Worm (Caenorhabditis elegans) whole organism, late embryonic: ENCODE measurements around the gene clec-84.

Experiments used
- C08G9.2 ChIP-seq: sonication (generic microtip); optimal IDR thresholded peaks from 2 replicates; lab custom pipeline; 2016; ENCODE audit warnings: mild to moderate bottlenecking, missing genetic modification characterization, moderate library complexity, missing compliant biosample characterization
- C38D4.7 ChIP-seq: fragments of 200-800 bp; sonication (Bioruptor generic); optimal IDR thresholded peaks from 2 replicates; lab custom pipeline; 2018; ENCODE audit warnings: mild to moderate bottlenecking, missing genetic modification characterization, moderate library complexity, missing compliant biosample characterization
- K09A11.1 ChIP-seq: sonication (generic microtip); optimal IDR thresholded peaks from 2 replicates; lab custom pipeline; 2017; ENCODE audit warnings: antibody characterized with exemption, mild to moderate bottlenecking, missing genetic modification characterization, missing compliant biosample characterization; ENCODE audit not compliant: insufficient read depth
- Y22D7AL.16 ChIP-seq: sonication (generic microtip); optimal IDR thresholded peaks from 2 replicates; lab custom pipeline; 2016; ENCODE audit warnings: missing genetic modification characterization, missing compliant biosample characterization
- ahr-1 ChIP-seq: sonication (generic microtip); optimal IDR thresholded peaks from 2 replicates; lab custom pipeline; 2016; ENCODE audit warnings: missing genetic modification characterization, missing compliant biosample characterization
- ceh-2 ChIP-seq: sonication (generic microtip); optimal IDR thresholded peaks from 2 replicates; lab custom pipeline; 2016; ENCODE audit warnings: missing genotype, missing genetic modification characterization, missing compliant biosample characterization
- ceh-22 ChIP-seq: sonication (generic microtip); optimal IDR thresholded peaks from 2 replicates; lab custom pipeline; 2017; ENCODE audit warnings: missing biosample characterization, missing genetic modification characterization
- ceh-24 ChIP-seq: sonication (generic microtip); optimal IDR thresholded peaks from 2 replicates; lab custom pipeline; 2016; ENCODE audit warnings: mild to moderate bottlenecking, missing genetic modification characterization, missing compliant biosample characterization
- ceh-34 ChIP-seq: sonication (generic microtip); optimal IDR thresholded peaks from 2 replicates; lab custom pipeline; 2016; ENCODE audit warnings: mild to moderate bottlenecking, missing genetic modification characterization, missing compliant biosample characterization
- ceh-45 ChIP-seq: fragments of 200-800 bp; sonication (Bioruptor generic); IDR thresholded peaks from 2 replicates; pipeline ENCODE4 v1.3.6; 2022; ENCODE audit warnings: missing genetic modification reagents, missing genetic modification characterization, missing compliant biosample characterization
- ceh-48 ChIP-seq: sonication (generic microtip); optimal IDR thresholded peaks from 2 replicates; lab custom pipeline; 2016; ENCODE audit warnings: missing genetic modification characterization, inconsistent platforms, missing compliant biosample characterization
- dmd-4 ChIP-seq: sonication (generic microtip); optimal IDR thresholded peaks from 2 replicates; lab custom pipeline; 2016; ENCODE audit warnings: borderline replicate concordance, missing genetic modification characterization, missing compliant biosample characterization
- elt-2 ChIP-seq: sonication (generic microtip); optimal IDR thresholded peaks from 2 replicates; lab custom pipeline; 2016; ENCODE audit warnings: missing genetic modification reagents, missing genetic modification characterization, missing compliant biosample characterization
- ets-4 ChIP-seq: sonication (generic microtip); optimal IDR thresholded peaks from 2 replicates; lab custom pipeline; 2016; ENCODE audit warnings: missing genetic modification characterization, missing compliant biosample characterization
- fkh-10 ChIP-seq: fragments of 150-350 bp; optimal IDR thresholded peaks from 2 replicates; lab custom pipeline; 2014; ENCODE audit warnings: missing biosample characterization, missing genetic modification reagents, missing genetic modification characterization
- hlh-15 ChIP-seq: sonication (generic microtip); optimal IDR thresholded peaks from 2 replicates; lab custom pipeline; 2016; ENCODE audit warnings: missing genetic modification characterization, missing compliant biosample characterization
- lim-6 ChIP-seq: sonication (generic microtip); optimal IDR thresholded peaks from 2 replicates; lab custom pipeline; 2016; ENCODE audit warnings: missing genetic modification characterization, missing compliant biosample characterization
- mec-3 ChIP-seq: sonication (generic microtip); optimal IDR thresholded peaks from 2 replicates; lab custom pipeline; 2016; ENCODE audit warnings: borderline replicate concordance, missing genetic modification characterization, missing compliant biosample characterization
- nfya-1 ChIP-seq: sonication (generic microtip); optimal IDR thresholded peaks from 2 replicates; lab custom pipeline; 2017; ENCODE audit warnings: missing genetic modification characterization, mild to moderate bottlenecking, missing compliant biosample characterization, antibody characterized with exemption, moderate library complexity
- nhr-11 ChIP-seq: fragments of 150-350 bp; optimal IDR thresholded peaks from 2 replicates; lab custom pipeline; 2014; ENCODE audit warnings: missing biosample characterization, missing genetic modification characterization
- npax-4 ChIP-seq: sonication (generic microtip); optimal IDR thresholded peaks from 2 replicates; lab custom pipeline; 2016; ENCODE audit warnings: missing genetic modification characterization, missing compliant biosample characterization
- odd-2 ChIP-seq: sonication (generic microtip); optimal IDR thresholded peaks from 2 replicates; lab custom pipeline; 2017; ENCODE audit warnings: antibody characterized with exemption, mild to moderate bottlenecking, missing genetic modification characterization, missing compliant biosample characterization
- pag-3 ChIP-seq: sonication (generic microtip); optimal IDR thresholded peaks from 2 replicates; lab custom pipeline; 2016; ENCODE audit warnings: missing compliant biosample characterization, missing genetic modification characterization, borderline replicate concordance
- pax-1 ChIP-seq: fragments of 150-350 bp; optimal IDR thresholded peaks from 2 replicates; lab custom pipeline; 2014; ENCODE audit warnings: missing biosample characterization, missing genetic modification characterization
- pqm-1 ChIP-seq: sonication (generic microtip); optimal IDR thresholded peaks from 2 replicates; lab custom pipeline; 2016; ENCODE audit warnings: missing genetic modification characterization, missing compliant biosample characterization
- pros-1 ChIP-seq: fragments of 150-350 bp; optimal IDR thresholded peaks from 2 replicates; lab custom pipeline; 2014; ENCODE audit warnings: missing biosample characterization, missing genetic modification reagents, missing genetic modification characterization
- ref-2 ChIP-seq: sonication (generic microtip); optimal IDR thresholded peaks from 2 replicates; lab custom pipeline; 2016; ENCODE audit warnings: missing genetic modification characterization, missing compliant biosample characterization
- rnt-1 ChIP-seq: sonication (generic microtip); optimal IDR thresholded peaks from 2 replicates; lab custom pipeline; 2016; ENCODE audit warnings: missing genetic modification characterization, missing compliant biosample characterization
- sdc-2 ChIP-seq: sonication (generic microtip); optimal IDR thresholded peaks from 2 replicates; lab custom pipeline; 2016; ENCODE audit warnings: missing genotype, missing genetic modification characterization, missing compliant biosample characterization
- syd-9 ChIP-seq: sonication (generic microtip); optimal IDR thresholded peaks from 2 replicates; lab custom pipeline; 2016; ENCODE audit warnings: mild to moderate bottlenecking, missing genetic modification characterization, moderate library complexity, missing compliant biosample characterization
- ttx-3 ChIP-seq: sonication (generic microtip); optimal IDR thresholded peaks from 2 replicates; lab custom pipeline; 2016; ENCODE audit warnings: missing genetic modification reagents, missing genetic modification characterization, missing compliant biosample characterization
- unc-3 ChIP-seq, 2 experiments: fragments of 200-800 bp in 1 of 2; sonication (Bioruptor generic) in 1 of 2; sonication (generic microtip) in 1 of 2; conservative IDR thresholded peaks in 1 of 2; optimal IDR thresholded peaks in 1 of 2; 2 replicates each; pipeline versions ENCODE4 v1.3.6 to Lab custom; 2016 to 2022; ENCODE audit warnings: missing compliant biosample characterization in 2 of 2, missing genetic modification characterization in 2 of 2, missing genetic modification reagents in 1 of 2
- unc-42 ChIP-seq: sonication (generic microtip); optimal IDR thresholded peaks from 2 replicates; lab custom pipeline; 2016; ENCODE audit warnings: missing genotype, missing genetic modification characterization, missing compliant biosample characterization
- unc-86 ChIP-seq: sonication (generic microtip); optimal IDR thresholded peaks from 2 replicates; lab custom pipeline; 2016; ENCODE audit warnings: missing genetic modification characterization, missing compliant biosample characterization

Gene clec-84

DNA sequence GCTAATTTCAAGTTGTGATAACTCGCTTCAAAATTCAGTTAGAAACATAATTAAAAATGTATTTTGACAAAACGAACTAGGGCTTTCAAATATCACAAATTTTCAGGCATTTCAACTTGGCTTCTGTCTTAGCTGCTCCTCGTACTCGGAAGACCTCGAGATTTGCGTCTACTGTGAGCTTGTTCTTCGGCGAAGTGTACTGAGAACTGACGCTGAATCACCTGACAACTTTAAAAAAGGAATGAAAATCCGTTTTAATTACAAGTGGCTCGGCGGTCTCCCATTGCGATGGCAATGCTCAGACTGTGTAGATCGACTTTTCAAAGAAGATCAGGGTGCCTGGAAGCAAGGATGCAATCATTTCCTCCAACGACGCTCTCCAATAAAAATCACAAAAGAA is 8.3 kb downstream of the clec-84 start, which contains the start of gene clec-85:
Gene clec-85, plus strand, starts transcription at position 301 of the 400 bp plus-strand sequence.
- TF ChIP-seq syd-9 (no peak), rnt-1 (tag; lab: Kevin White, UChicago) (no peak), mec-3 (tag; lab: Kevin White, UChicago) (no peak), lim-6 (tag; lab: Kevin White, UChicago) (no peak), hlh-15 (no peak), C38D4.7 (no peak), dmd-4 (tag; lab: Kevin White, UChicago) (no peak), ceh-2 (no peak)

DNA sequence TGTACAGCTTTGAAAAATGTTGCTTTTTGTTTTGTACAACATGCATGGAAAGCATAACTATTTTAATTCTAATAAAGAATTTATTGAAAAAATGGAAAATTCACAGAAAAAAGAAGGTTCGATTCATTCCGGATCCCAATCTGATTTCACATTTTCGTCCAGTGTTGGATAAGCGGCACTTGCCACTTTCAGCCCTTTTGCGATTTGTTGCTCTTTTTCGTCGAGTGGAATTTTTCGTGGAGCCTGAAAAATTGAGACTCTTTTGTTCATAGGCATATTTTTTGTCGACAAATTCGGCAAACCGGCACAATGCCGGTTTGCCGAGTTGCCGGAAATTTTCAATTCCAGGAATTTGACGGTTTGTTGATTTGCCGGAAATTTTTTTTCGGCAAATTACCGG is 9.4 kb downstream of the clec-84 start:
- TF ChIP-seq pax-1 (no peak), elt-2 (tag; lab: Kevin White, UChicago) (no peak), ceh-24 (no peak), K09A11.1 (tag; lab: Kevin White, UChicago) (no peak), ahr-1 (tag; lab: Kevin White, UChicago) (no peak), lim-6 (tag; lab: Kevin White, UChicago) (no peak), ttx-3 (tag; lab: Kevin White, UChicago) (no peak)

DNA sequence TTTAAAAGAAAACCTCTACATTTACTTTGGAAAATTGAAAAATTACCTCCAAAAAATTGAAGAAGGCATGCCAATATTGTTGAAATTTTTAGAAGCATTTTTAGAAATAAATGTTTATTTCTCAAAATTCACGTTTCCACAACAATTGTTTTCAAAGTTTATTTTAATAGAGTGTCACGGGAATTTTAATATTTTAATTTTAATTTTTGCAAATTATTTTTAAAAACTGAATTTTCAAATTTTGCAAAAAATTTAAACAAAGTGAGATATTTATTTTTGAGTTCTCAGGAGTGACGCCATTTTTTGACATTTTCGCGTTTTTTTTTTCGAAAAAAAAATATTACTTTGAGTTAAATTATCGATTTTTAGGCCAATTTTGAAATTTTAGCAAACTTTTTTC is 10.9 kb downstream of the clec-84 start, which contains the start of gene Y54G2A.49:
Gene Y54G2A.49, minus strand, starts transcription at position 101 of the 400 bp plus-strand sequence.
- TF ChIP-seq fkh-10 (GFP tag; lab: Kevin White, UChicago) = no peak
- no peak for TF ChIP-seq ceh-45 (GFP tag; lab: Robert Waterston, UW)
- no peak for TF ChIP-seq nhr-11 (tag; lab: Kevin White, UChicago)
- no peak for TF ChIP-seq unc-86 (tag; lab: Kevin White, UChicago)
- TF ChIP-seq unc-3 (GFP tag; conservative IDR thresholded peaks at IDR 0.05; lab: Robert Waterston, UW) = no peak
- TF ChIP-seq unc-3 (tag; optimal IDR thresholded peaks at IDR 0.05; lab: Kevin White, UChicago) = no peak
- no peak for TF ChIP-seq odd-2 (tag; lab: Kevin White, UChicago)
- no peak for TF ChIP-seq lim-6 (tag; lab: Kevin White, UChicago)
- no peak for TF ChIP-seq rnt-1 (tag; lab: Kevin White, UChicago)
- TF ChIP-seq sdc-2 (tag; lab: Kevin White, UChicago) = no peak
- no peak for TF ChIP-seq syd-9
- TF ChIP-seq pag-3 (tag; lab: Kevin White, UChicago) = no peak

DNA sequence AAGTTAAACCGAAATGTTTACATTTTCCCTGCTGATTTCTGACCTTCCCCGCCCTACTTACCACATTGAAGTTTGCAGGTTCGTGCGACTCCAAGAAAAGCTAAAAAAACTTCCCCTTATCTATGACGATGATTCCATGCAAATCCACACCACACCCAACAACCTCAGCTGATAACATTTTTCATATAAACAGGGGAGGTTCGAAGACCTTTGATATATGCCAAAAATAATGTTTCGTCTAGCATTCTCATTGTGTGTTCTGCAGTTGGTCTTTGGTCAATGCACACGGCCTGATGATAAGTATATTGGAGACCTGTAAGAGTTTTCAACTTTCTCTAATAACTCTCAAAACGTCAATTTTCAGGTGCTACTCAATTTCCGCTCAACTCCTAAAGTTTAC is 11.9 kb downstream of the clec-84 start:
- TF ChIP-seq unc-42 (tag; lab: Kevin White, UChicago) (no peak), nfya-1 (tag; lab: Kevin White, UChicago) (no peak)

DNA sequence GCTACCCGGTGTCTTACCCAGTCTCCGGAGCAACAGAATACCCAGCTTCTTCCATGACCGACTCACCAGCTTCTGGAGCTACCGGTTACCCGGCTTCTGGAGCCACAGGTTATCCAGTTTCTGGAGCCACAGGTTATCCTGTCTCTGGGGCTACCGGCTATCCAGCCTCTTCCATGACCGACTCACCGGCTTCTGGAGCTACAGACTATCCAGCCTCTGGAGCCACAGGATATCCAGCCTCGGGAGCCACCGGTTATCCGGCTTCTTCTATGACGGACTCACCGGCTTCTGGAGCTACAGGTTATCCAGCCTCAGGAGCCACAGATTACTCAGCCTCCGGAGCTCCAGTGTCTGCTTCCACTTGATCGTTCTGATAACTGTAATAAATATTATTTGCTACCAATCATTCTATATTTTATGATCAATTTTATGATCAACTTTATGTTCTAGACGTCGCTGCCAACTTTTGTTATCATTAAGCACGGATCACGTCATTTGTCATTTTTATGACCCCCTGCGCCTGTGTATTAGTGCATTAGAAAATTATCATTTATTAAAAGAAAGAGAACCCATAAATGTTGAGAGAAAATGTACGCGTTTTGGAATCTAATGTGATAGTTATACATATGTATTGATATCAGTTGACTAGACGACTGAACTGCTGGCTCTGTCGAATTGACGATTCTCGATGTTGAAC is 12.9 kb downstream of the clec-84 start:
- TF ChIP-seq ceh-34 (tag; lab: Kevin White, UChicago) (no peak), C38D4.7 (no peak), ceh-24 (no peak), ceh-22 (tag; lab: Kevin White, UChicago) (no peak)

DNA sequence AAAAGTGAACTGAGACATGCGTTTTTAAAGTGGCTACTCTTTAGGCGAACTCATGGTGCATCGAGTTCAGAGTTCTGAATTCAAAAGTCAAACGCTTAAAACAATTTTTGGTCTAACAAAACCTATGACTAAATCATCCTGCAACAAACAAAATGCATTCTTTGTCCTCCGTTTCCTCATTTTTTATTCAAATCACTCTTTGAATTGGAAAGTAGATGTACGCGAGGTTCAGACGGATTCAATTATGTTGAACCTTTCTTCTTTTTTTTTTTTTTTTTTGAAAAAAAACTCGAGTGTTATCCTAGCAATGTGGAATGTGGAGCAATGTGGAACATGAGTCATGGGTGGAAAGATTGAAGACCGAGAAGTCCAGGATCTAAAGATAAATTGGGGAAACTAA is 16.5 kb downstream of the clec-84 start:
- no peak for TF ChIP-seq Y22D7AL.16
- TF ChIP-seq pros-1 (tag; lab: Kevin White, UChicago) = no peak
- TF ChIP-seq ceh-48 (tag; lab: Kevin White, UChicago) = no peak
- TF ChIP-seq nfya-1 (tag; lab: Kevin White, UChicago) = no peak
- no peak for TF ChIP-seq ets-4 (tag; lab: Kevin White, UChicago)
- no peak for TF ChIP-seq C08G9.2 (tag; lab: Kevin White, UChicago)
- no peak for TF ChIP-seq pqm-1 (tag; lab: Kevin White, UChicago)
- TF ChIP-seq fkh-10 (GFP tag; lab: Kevin White, UChicago) = no peak
- TF ChIP-seq npax-4 (tag; lab: Kevin White, UChicago) = no peak
- TF ChIP-seq ref-2 (tag; lab: Kevin White, UChicago) = no peak
- no peak for TF ChIP-seq elt-2 (tag; lab: Kevin White, UChicago)
